Worm (Caenorhabditis elegans) whole organism, L3 larva: ENCODE results near the gene K10B3.1.

Experiments used
- R02D3.7 ChIP-seq: fragments of 150-350 bp; optimal IDR thresholded peaks from 2 replicates; lab custom pipeline; 2014; ENCODE audit warnings: missing biosample characterization, missing genetic modification characterization
- aly-2 ChIP-seq: fragments of 150-350 bp; optimal IDR thresholded peaks from 2 replicates; lab custom pipeline; 2014; ENCODE audit warnings: missing biosample characterization, missing genetic modification characterization
- ceh-16 ChIP-seq: sonication (generic microtip); optimal IDR thresholded peaks from 2 replicates; lab custom pipeline; 2017; ENCODE audit warnings: missing biosample characterization, missing genetic modification characterization
- ceh-28 ChIP-seq: fragments of 150-350 bp; optimal IDR thresholded peaks from 2 replicates; lab custom pipeline; 2014; ENCODE audit warnings: missing biosample characterization, missing genetic modification reagents, missing genetic modification characterization
- ceh-82 ChIP-seq: fragments of 150-350 bp; optimal IDR thresholded peaks from 2 replicates; lab custom pipeline; 2014; ENCODE audit warnings: missing biosample characterization, missing genetic modification characterization
- egl-27 ChIP-seq: sonication (generic microtip); optimal IDR thresholded peaks from 4 replicates; lab custom pipeline; 2017; ENCODE audit warnings: missing biosample characterization, missing genetic modification reagents, missing genetic modification characterization
- egl-5 ChIP-seq: fragments of 150-350 bp; optimal IDR thresholded peaks from 2 replicates; lab custom pipeline; 2017; ENCODE audit warnings: missing biosample characterization, missing genetic modification reagents, missing genetic modification characterization, inconsistent platforms
- elt-1 ChIP-seq: fragments of 150-350 bp; optimal IDR thresholded peaks from 2 replicates; lab custom pipeline; 2014; ENCODE audit warnings: missing biosample characterization, missing genetic modification characterization
- elt-2 ChIP-seq: sonication (generic microtip); optimal IDR thresholded peaks from 2 replicates; lab custom pipeline; 2016; ENCODE audit warnings: missing genetic modification reagents, mild to moderate bottlenecking, missing genetic modification characterization, missing compliant biosample characterization
- elt-3 ChIP-seq, 3 experiments: fragments of 150-350 bp in 1 of 3; sonication (generic microtip) in 2 of 3; optimal IDR thresholded peaks; 2 replicates in 2 of 3; 4 replicates in 1 of 3; lab custom pipeline; 2014 to 2017; ENCODE audit warnings: missing biosample characterization in 3 of 3, missing genetic modification characterization in 3 of 3
- eor-1 ChIP-seq, 2 experiments: fragments of 150-350 bp; optimal IDR thresholded peaks; 2 replicates each; lab custom pipeline; 2014 to 2018; ENCODE audit warnings: missing biosample characterization in 2 of 2, missing genetic modification characterization in 2 of 2
- fkh-10 ChIP-seq: sonication (generic microtip); optimal IDR thresholded peaks from 2 replicates; lab custom pipeline; 2017; ENCODE audit warnings: missing biosample characterization, missing genetic modification reagents, missing genetic modification characterization
- fkh-2 ChIP-seq: fragments of 150-350 bp; optimal IDR thresholded peaks from 2 replicates; lab custom pipeline; 2014; ENCODE audit warnings: missing biosample characterization, missing genetic modification reagents, missing genetic modification characterization
- hmg-11 ChIP-seq: sonication (generic microtip); optimal IDR thresholded peaks from 2 replicates; lab custom pipeline; 2016; ENCODE audit warnings: missing genetic modification characterization, missing compliant biosample characterization
- lin-15B ChIP-seq: fragments of 150-350 bp; optimal IDR thresholded peaks from 2 replicates; lab custom pipeline; 2014; ENCODE audit warnings: missing biosample characterization, missing genetic modification characterization
- lin-39 ChIP-seq: fragments of 150-350 bp; optimal IDR thresholded peaks from 2 replicates; lab custom pipeline; 2018; ENCODE audit warnings: missing biosample characterization, missing genetic modification reagents, missing genetic modification characterization
- lsy-12 ChIP-seq: sonication (generic microtip); optimal IDR thresholded peaks from 2 replicates; lab custom pipeline; 2016; ENCODE audit warnings: mild to moderate bottlenecking, missing genetic modification characterization, missing compliant biosample characterization
- mdl-1 ChIP-seq: fragments of 150-350 bp; optimal IDR thresholded peaks from 2 replicates; lab custom pipeline; 2014; ENCODE audit warnings: missing biosample characterization, missing genetic modification characterization
- mml-1 ChIP-seq: fragments of 150-350 bp; sonication (generic microtip); optimal IDR thresholded peaks from 3 replicates; lab custom pipeline; 2014; ENCODE audit warnings: missing biosample characterization, missing genetic modification characterization
- nfya-1 ChIP-seq: sonication (generic microtip); optimal IDR thresholded peaks from 2 replicates; lab custom pipeline; 2017; ENCODE audit warnings: missing genetic modification characterization, mild to moderate bottlenecking, missing compliant biosample characterization, antibody characterized with exemption, moderate library complexity; ENCODE audit not compliant: insufficient read depth
- nhr-11 ChIP-seq: fragments of 150-350 bp; optimal IDR thresholded peaks from 2 replicates; lab custom pipeline; 2014; ENCODE audit warnings: missing biosample characterization, missing genetic modification characterization
- nhr-23 ChIP-seq: fragments of 150-350 bp; optimal IDR thresholded peaks from 2 replicates; lab custom pipeline; 2014; ENCODE audit warnings: missing biosample characterization, missing genetic modification reagents, missing genetic modification characterization
- nhr-28 ChIP-seq: fragments of 150-350 bp; optimal IDR thresholded peaks from 2 replicates; lab custom pipeline; 2014; ENCODE audit warnings: missing biosample characterization, missing genetic modification characterization
- nhr-43 ChIP-seq: sonication (generic microtip); optimal IDR thresholded peaks from 2 replicates; lab custom pipeline; 2016; ENCODE audit warnings: mild to moderate bottlenecking, missing genetic modification characterization, missing compliant biosample characterization; ENCODE audit not compliant: poor library complexity, severe bottlenecking
- nhr-67 ChIP-seq: fragments of 150-350 bp; optimal IDR thresholded peaks from 2 replicates; lab custom pipeline; 2014; ENCODE audit warnings: missing biosample characterization, missing genetic modification characterization
- nhr-76 ChIP-seq: fragments of 150-350 bp; sonication (generic microtip); optimal IDR thresholded peaks from 5 replicates; lab custom pipeline; 2014; ENCODE audit warnings: missing biosample characterization, missing genetic modification characterization
- nhr-77 ChIP-seq: fragments of 150-350 bp; optimal IDR thresholded peaks from 2 replicates; lab custom pipeline; 2014; ENCODE audit warnings: missing biosample characterization, missing genetic modification characterization
- pqm-1 ChIP-seq: fragments of 150-350 bp; optimal IDR thresholded peaks from 2 replicates; lab custom pipeline; 2017; ENCODE audit warnings: missing biosample characterization, missing genetic modification characterization, inconsistent platforms
- sea-2 ChIP-seq: fragments of 150-350 bp; sonication (generic microtip); optimal IDR thresholded peaks from 4 replicates; lab custom pipeline; 2014; ENCODE audit warnings: missing biosample characterization, missing genetic modification reagents, missing genetic modification characterization
- snpc-4 ChIP-seq: fragments of 150-350 bp; optimal IDR thresholded peaks from 2 replicates; lab custom pipeline; 2014; ENCODE audit warnings: missing biosample characterization, missing genetic modification characterization
- tbx-2 ChIP-seq: sonication (generic microtip); optimal IDR thresholded peaks from 2 replicates; lab custom pipeline; 2016; ENCODE audit warnings: mild to moderate bottlenecking, missing genetic modification characterization, missing compliant biosample characterization
- unc-39 ChIP-seq: sonication (generic microtip); optimal IDR thresholded peaks from 4 replicates; lab custom pipeline; 2017; ENCODE audit warnings: missing biosample characterization, missing genetic modification characterization
- unc-62 ChIP-seq: fragments of 150-350 bp; sonication (generic microtip); optimal IDR thresholded peaks from 4 replicates; lab custom pipeline; 2014; ENCODE audit warnings: missing biosample characterization, missing genetic modification reagents, missing genetic modification characterization
- zag-1 ChIP-seq: fragments of 150-350 bp; optimal IDR thresholded peaks from 2 replicates; lab custom pipeline; 2014; ENCODE audit warnings: missing biosample characterization, missing genetic modification characterization
- ztf-11 ChIP-seq: fragments of 150-350 bp; optimal IDR thresholded peaks from 2 replicates; lab custom pipeline; 2014; ENCODE audit warnings: missing biosample characterization, missing genetic modification characterization

Gene K10B3.1

DNA sequence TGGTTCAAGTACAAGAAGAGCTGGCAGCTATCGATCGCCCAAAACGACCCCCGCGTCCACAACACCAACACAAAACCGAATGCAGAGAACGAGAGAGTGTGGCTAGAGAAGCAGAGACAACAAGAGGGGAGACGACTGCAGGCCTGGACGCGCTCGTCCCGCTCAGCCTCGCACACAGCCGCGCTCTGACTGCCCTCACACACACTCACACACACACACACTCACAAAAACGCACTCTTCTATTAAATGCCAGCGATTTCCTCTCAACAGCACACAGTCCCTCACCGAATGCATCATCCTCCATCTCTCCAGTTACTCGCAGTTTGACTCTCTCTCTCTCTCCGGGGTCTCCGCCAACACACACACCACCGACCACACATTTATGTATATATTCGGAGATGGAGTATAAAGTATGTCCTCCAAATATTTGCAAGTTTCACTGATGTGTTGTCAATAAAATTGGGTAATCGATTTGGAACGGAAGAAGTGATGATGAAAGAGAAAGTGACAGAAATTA lies 7.6 kb upstream of the K10B3.1 start (continued):
- TF ChIP-seq mml-1 (tag; lab: Kevin White, UChicago) (no peak), lin-15B (tag; lab: Kevin White, UChicago) (peak; percentile 65), eor-1 (tag; optimal IDR thresholded peaks at IDR 0.05; lab: Kevin White, UChicago) (no peak), nhr-11 (peak; percentile 87), snpc-4 (tag; lab: Kevin White, UChicago) (peak; percentile 51), unc-62 (GFP tag; lab: Kevin White, UChicago) (peak; percentile 90), sea-2 (GFP tag; lab: Kevin White, UChicago) (no peak), ceh-82 (tag; lab: Kevin White, UChicago) (peak; percentile 68), tbx-2 (tag; lab: Kevin White, UChicago) (peak; percentile 86), elt-3 (tag; optimal IDR thresholded peaks at IDR 0.05; lab: Kevin White, UChicago) (peak in 1 of 3 experiments; percentile 4), fkh-2 (peak; percentile 28), R02D3.7 (tag; lab: Kevin White, UChicago) (peak; percentile 43), hmg-11 (tag; lab: Kevin White, UChicago) (peak; percentile 97), lin-39 (tag; lab: Kevin White, UChicago) (peak; percentile 99), nhr-43 (peak; percentile 76), egl-5 (tag; lab: Kevin White, UChicago) (peak; percentile 78), nfya-1 (peak; percentile 92), lsy-12 (tag; lab: Kevin White, UChicago) (peak; percentile 92), nhr-76 (no peak)

- no peak for TF ChIP-seq ztf-11 (tag; lab: Kevin White, UChicago)
- TF ChIP-seq R02D3.7 (tag; lab: Kevin White, UChicago), result no peak
- no peak for TF ChIP-seq eor-1 (tag; optimal IDR thresholded peaks at IDR 0.05; lab: Kevin White, UChicago)
- no peak for TF ChIP-seq nhr-67 (tag; lab: Kevin White, UChicago)
- TF ChIP-seq mdl-1 (tag; lab: Kevin White, UChicago), result no peak
- no peak for TF ChIP-seq nhr-23 (tag; lab: Kevin White, UChicago)
- TF ChIP-seq fkh-10 (GFP tag; lab: Kevin White, UChicago), result no peak
- no peak for TF ChIP-seq lsy-12 (tag; lab: Kevin White, UChicago)
- TF ChIP-seq elt-1 (tag; lab: Kevin White, UChicago), result no peak
- no peak for TF ChIP-seq nfya-1
- no peak for TF ChIP-seq egl-27 (tag; lab: Kevin White, UChicago)
- no peak for TF ChIP-seq unc-39
- TF ChIP-seq ceh-16, result no peak
- TF ChIP-seq tbx-2 (tag; lab: Kevin White, UChicago), result no peak
- TF ChIP-seq ceh-28 (tag; lab: Kevin White, UChicago), result no peak
- no peak for TF ChIP-seq nhr-77 (tag; lab: Kevin White, UChicago)
- TF ChIP-seq pqm-1 (tag; lab: Kevin White, UChicago), result no peak
- no peak for TF ChIP-seq elt-3 (tag; optimal IDR thresholded peaks at IDR 0.05; lab: Kevin White, UChicago)
- no peak for TF ChIP-seq elt-2 (tag; lab: Kevin White, UChicago)
- no peak for TF ChIP-seq zag-1 (tag; lab: Kevin White, UChicago)
Measured at ce11 chrX:3139516-3140301, 4.4 kb downstream of the K10B3.1 start.

ce11 chrX:3141704-3142103 lies 6.4 kb downstream of the K10B3.1 start:
- TF ChIP-seq lin-15B (tag; lab: Kevin White, UChicago) (no peak), nhr-43 (no peak), nhr-67 (tag; lab: Kevin White, UChicago) (no peak), pqm-1 (tag; lab: Kevin White, UChicago) (peak; percentile 15), nhr-76 (no peak), elt-2 (tag; lab: Kevin White, UChicago) (peak; percentile 46), zag-1 (tag; lab: Kevin White, UChicago) (no peak), mml-1 (tag; lab: Kevin White, UChicago) (no peak), aly-2 (tag; lab: Kevin White, UChicago) (no peak)

DNA sequence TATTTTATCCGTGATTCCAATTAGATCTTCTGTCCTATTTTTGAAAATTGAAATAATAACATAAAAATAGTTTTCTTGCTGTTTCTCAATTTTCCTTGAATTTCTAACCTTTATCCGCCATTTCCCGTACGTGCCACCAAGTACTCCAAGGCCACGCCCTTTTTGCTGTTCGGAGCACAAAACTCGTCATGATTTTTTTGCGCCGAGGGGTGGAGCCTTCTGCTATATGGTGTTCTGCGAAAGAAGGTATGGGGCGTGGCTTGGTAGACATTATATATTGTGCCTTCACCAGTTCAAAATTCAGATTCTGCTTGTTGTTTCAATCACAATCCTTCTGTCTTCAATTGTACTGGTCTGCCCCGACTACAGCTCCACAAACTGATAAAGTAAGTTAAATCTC lies 10.0 kb downstream of the K10B3.1 start, which contains the start of gene C15C7.4:
Gene C15C7.4, plus strand, starts transcription at position 301 of the 400 bp plus-strand sequence.
- TF ChIP-seq mml-1 (tag; lab: Kevin White, UChicago) (no peak), nhr-28 (no peak)
